Worm (Caenorhabditis elegans): ENCODE measurements around the gene F36H5.10.

DNA sequence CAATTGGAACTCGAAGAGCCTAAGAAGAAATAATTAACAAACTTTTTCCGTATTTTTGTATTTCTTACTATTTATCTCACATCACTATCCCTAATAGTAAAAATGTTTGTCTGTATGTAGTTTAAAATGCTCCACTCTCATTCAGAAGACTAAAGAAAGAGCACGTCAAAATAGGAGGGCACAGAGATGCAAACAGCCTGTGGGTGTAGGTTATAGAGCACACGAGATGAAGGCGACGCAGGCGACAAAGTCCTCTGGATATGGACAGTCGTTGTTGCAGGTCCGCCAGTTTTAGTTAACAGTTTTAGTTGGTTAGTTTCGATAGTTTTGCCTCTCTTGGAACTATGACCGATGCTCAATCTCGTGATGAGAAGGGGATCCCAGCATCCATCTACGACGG lies 25.2 kb upstream of the F36H5.10 start, which contains the start of gene ceh-82:
- TF ChIP-seq B0310.2 (tag; optimal IDR thresholded peaks at IDR 0.05) (no peak), hnd-1 (tag; optimal IDR thresholded peaks at IDR 0.05) (no peak), ama-1 (optimal IDR thresholded peaks at IDR 0.05) (no peak), ceh-36 (tag; optimal IDR thresholded peaks at IDR 0.05) (no peak), flt-1 (GFP tag; IDR thresholded peaks at IDR 0.05) (no peak), tbx-37 (GFP tag; conservative IDR thresholded peaks at IDR 0.05) (no peak)

Measured in whole organism, early embryonic.